Worm (Caenorhabditis elegans): ENCODE data around the gene mlc-4.

DNA sequence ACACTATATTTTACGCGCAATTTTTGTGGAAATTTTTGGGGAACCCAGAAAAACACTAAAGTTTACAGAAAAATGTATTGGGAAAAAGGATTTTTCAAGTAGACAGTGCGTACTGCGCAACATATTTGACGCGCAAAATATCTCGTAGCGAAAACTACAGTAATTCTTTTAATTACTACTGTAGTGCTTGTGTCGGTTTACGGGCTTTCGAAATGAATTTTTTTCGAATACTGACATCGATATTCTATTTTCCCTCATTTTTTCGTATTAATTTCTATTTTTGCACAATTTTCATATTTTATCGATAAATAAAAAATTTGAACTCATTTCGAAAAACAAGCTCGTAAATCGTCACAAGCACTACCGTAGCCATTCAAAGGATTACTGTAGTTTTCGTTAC is 35.0 kb upstream of the mlc-4 start:
- TF ChIP-seq ama-1 (optimal IDR thresholded peaks at IDR 0.05) (no peak), nhr-11 (tag; optimal IDR thresholded peaks at IDR 0.05) (no peak), sox-4 (tag; optimal IDR thresholded peaks at IDR 0.05) (no peak), unc-55 (GFP tag; optimal IDR thresholded peaks at IDR 0.05) (no peak), odd-2 (tag; optimal IDR thresholded peaks at IDR 0.05) (no peak), hlh-13 (GFP tag; optimal IDR thresholded peaks at IDR 0.05) (no peak), C38D4.7 (GFP tag; optimal IDR thresholded peaks at IDR 0.05) (no peak)

Data from whole organism, late embryonic.